Worm (Caenorhabditis elegans) whole organism, young adult: Measurements from ENCODE around the gene ZK6.6.

Experiments
- B0261.1 ChIP-seq: sonication (generic microtip); optimal IDR thresholded peaks from 2 replicates; lab custom pipeline; 2016; ENCODE audit warnings: mild to moderate bottlenecking, missing genetic modification characterization, moderate library complexity, missing compliant biosample characterization
- B0336.3 ChIP-seq: fragments of 200-800 bp; sonication (Bioruptor generic); IDR thresholded peaks from 2 replicates; pipeline ENCODE4 v1.3.6; 2022; ENCODE audit warnings: missing genetic modification characterization, missing compliant biosample characterization
- D2030.7 ChIP-seq: fragments of 200-800 bp; sonication (Bioruptor generic); IDR thresholded peaks from 2 replicates; pipeline ENCODE4 v1.3.6; 2022; ENCODE audit warnings: missing genetic modification reagents, missing genetic modification characterization, missing compliant biosample characterization
- F23B12.7 ChIP-seq: sonication (generic microtip); optimal IDR thresholded peaks from 2 replicates; lab custom pipeline; 2017; ENCODE audit warnings: missing genetic modification characterization, mild to moderate bottlenecking, missing compliant biosample characterization, antibody characterized with exemption, moderate library complexity; ENCODE audit not compliant: insufficient read depth
- F57C9.4 ChIP-seq: sonication (generic microtip); optimal IDR thresholded peaks from 2 replicates; lab custom pipeline; 2017; ENCODE audit warnings: mild to moderate bottlenecking, missing genetic modification characterization, missing compliant biosample characterization
- K11D2.4 ChIP-seq: fragments of 200-800 bp; sonication (Bioruptor generic); IDR thresholded peaks from 2 replicates; pipeline ENCODE4 v1.3.6; 2022; ENCODE audit warnings: missing genetic modification reagents, missing genetic modification characterization, missing compliant biosample characterization
- K12H6.12 ChIP-seq: fragments of 200-800 bp; sonication (Bioruptor generic); optimal IDR thresholded peaks from 2 replicates; lab custom pipeline; 2018; ENCODE audit warnings: mild to moderate bottlenecking, missing genetic modification characterization, missing compliant biosample characterization
- T07F8.4 ChIP-seq: sonication (generic microtip); optimal IDR thresholded peaks from 2 replicates; lab custom pipeline; 2016; ENCODE audit warnings: mild to moderate bottlenecking, missing genetic modification characterization, moderate library complexity, missing compliant biosample characterization
- T26A5.8 ChIP-seq: sonication (generic microtip); optimal IDR thresholded peaks from 2 replicates; lab custom pipeline; 2016; ENCODE audit warnings: missing genetic modification characterization, missing compliant biosample characterization
- Y53F4B.3 ChIP-seq: fragments of 200-800 bp; sonication (Bioruptor generic); IDR thresholded peaks from 2 replicates; pipeline ENCODE4 v1.3.6; 2022; ENCODE audit warnings: missing genetic modification reagents, missing genetic modification characterization, missing compliant biosample characterization
- Y56A3A.18 ChIP-seq: fragments of 200-800 bp; sonication (Bioruptor generic); IDR thresholded peaks from 2 replicates; pipeline ENCODE4 v1.3.6; 2022; ENCODE audit warnings: missing genetic modification reagents, missing genetic modification characterization, missing compliant biosample characterization
- aptf-2 ChIP-seq: fragments of 200-800 bp; sonication (Bioruptor generic); conservative IDR thresholded peaks from 2 replicates; pipeline ENCODE4 v1.3.6; 2022; ENCODE audit warnings: missing genetic modification reagents, missing genetic modification characterization, missing compliant biosample characterization
- athp-1 ChIP-seq: sonication (generic microtip); optimal IDR thresholded peaks from 2 replicates; lab custom pipeline; 2017; ENCODE audit warnings: mild to moderate bottlenecking, missing genetic modification characterization, missing compliant biosample characterization
- bed-2 ChIP-seq: fragments of 200-800 bp; sonication (Bioruptor generic); IDR thresholded peaks from 2 replicates; pipeline ENCODE4 v1.3.6; 2022; ENCODE audit warnings: missing genetic modification reagents, missing genetic modification characterization, missing compliant biosample characterization
- ceh-27 ChIP-seq: fragments of 200-800 bp; sonication (Bioruptor generic); optimal IDR thresholded peaks from 2 replicates; lab custom pipeline; 2018; ENCODE audit warnings: mild to moderate bottlenecking, missing genetic modification characterization, moderate library complexity, missing compliant biosample characterization
- ceh-91 ChIP-seq: fragments of 200-800 bp; sonication (Bioruptor generic); IDR thresholded peaks from 2 replicates; pipeline ENCODE4 v1.3.6; 2022; ENCODE audit warnings: missing genetic modification reagents, missing genetic modification characterization, missing compliant biosample characterization
- dox-1 ChIP-seq: fragments of 200-800 bp; sonication (Bioruptor generic); IDR thresholded peaks from 2 replicates; pipeline ENCODE4 v1.3.6; 2022; ENCODE audit warnings: missing genetic modification reagents, missing genetic modification characterization, missing compliant biosample characterization
- egl-18 ChIP-seq: fragments of 200-800 bp; sonication (Bioruptor generic); IDR thresholded peaks from 2 replicates; pipeline ENCODE4 v1.3.6; 2022; ENCODE audit warnings: missing genetic modification reagents, missing genetic modification characterization, missing compliant biosample characterization
- egl-44 ChIP-seq: fragments of 200-800 bp; sonication (Bioruptor generic); IDR thresholded peaks from 2 replicates; pipeline ENCODE4 v1.3.6; 2022; ENCODE audit warnings: missing genetic modification reagents, missing genetic modification characterization, missing compliant biosample characterization
- egrh-3 ChIP-seq: fragments of 200-800 bp; sonication (Bioruptor generic); IDR thresholded peaks from 2 replicates; pipeline ENCODE4 v1.3.6; 2022; ENCODE audit warnings: missing genetic modification reagents, missing genetic modification characterization, missing compliant biosample characterization
- ekl-4 ChIP-seq: fragments of 200-800 bp; sonication (Bioruptor generic); IDR thresholded peaks from 2 replicates; pipeline ENCODE4 v1.3.6; 2022; ENCODE audit warnings: missing genetic modification reagents, missing genetic modification characterization, missing compliant biosample characterization
- gei-17 ChIP-seq: fragments of 200-800 bp; sonication (Bioruptor generic); optimal IDR thresholded peaks from 2 replicates; lab custom pipeline; 2018; ENCODE audit warnings: mild to moderate bottlenecking, missing genetic modification characterization, missing compliant biosample characterization
- hlh-26 ChIP-seq: fragments of 200-800 bp; sonication (Bioruptor generic); conservative IDR thresholded peaks from 2 replicates; pipeline ENCODE4 v1.3.6; 2022; ENCODE audit warnings: missing genetic modification reagents, missing genetic modification characterization, missing compliant biosample characterization
- hmg-20 ChIP-seq: fragments of 200-800 bp; sonication (Bioruptor generic); IDR thresholded peaks from 2 replicates; pipeline ENCODE4 v1.3.6; 2022; ENCODE audit warnings: missing genetic modification reagents, missing genetic modification characterization, missing compliant biosample characterization
- hrde-1 ChIP-seq: sonication (generic microtip); optimal IDR thresholded peaks from 2 replicates; lab custom pipeline; 2016; ENCODE audit warnings: missing genetic modification characterization, mild to moderate bottlenecking, missing compliant biosample characterization, moderate library complexity, missing genotype, missing genetic modification reagents, borderline replicate concordance
- lir-1 ChIP-seq: fragments of 200-800 bp; sonication (Bioruptor generic); conservative IDR thresholded peaks from 2 replicates; pipeline ENCODE4 v1.3.6; 2022; ENCODE audit warnings: missing genetic modification reagents, missing genetic modification characterization, missing compliant biosample characterization
- madf-10 ChIP-seq: sonication (generic microtip); optimal IDR thresholded peaks from 2 replicates; lab custom pipeline; 2016; ENCODE audit warnings: mild to moderate bottlenecking, missing genetic modification characterization, missing compliant biosample characterization
- madf-3 ChIP-seq: fragments of 200-800 bp; sonication (Bioruptor generic); IDR thresholded peaks from 2 replicates; pipeline ENCODE4 v1.3.6; 2022; ENCODE audit warnings: missing genetic modification reagents, missing genetic modification characterization, missing compliant biosample characterization
- nfya-2 ChIP-seq: fragments of 200-800 bp; sonication (Bioruptor generic); IDR thresholded peaks from 2 replicates; pipeline ENCODE4 v1.3.6; 2022; ENCODE audit warnings: missing genetic modification reagents, missing genetic modification characterization, missing compliant biosample characterization
- nfyb-1 ChIP-seq: fragments of 200-800 bp; sonication (Bioruptor generic); IDR thresholded peaks from 2 replicates; pipeline ENCODE4 v1.3.6; 2022; ENCODE audit warnings: missing genetic modification reagents, missing genetic modification characterization, missing compliant biosample characterization
- nhr-120 ChIP-seq: fragments of 200-800 bp; sonication (Bioruptor generic); IDR thresholded peaks from 2 replicates; pipeline ENCODE4 v1.3.6; 2022; ENCODE audit warnings: missing genetic modification characterization, missing compliant biosample characterization
- nhr-80 ChIP-seq: sonication (generic microtip); optimal IDR thresholded peaks from 2 replicates; lab custom pipeline; 2016; ENCODE audit warnings: missing genetic modification characterization, missing compliant biosample characterization
- nhr-90 ChIP-seq: sonication (generic microtip); optimal IDR thresholded peaks from 2 replicates; lab custom pipeline; 2016; ENCODE audit warnings: missing genotype, mild to moderate bottlenecking, missing genetic modification characterization, missing compliant biosample characterization
- rcor-1 ChIP-seq: fragments of 200-800 bp; sonication (Bioruptor generic); IDR thresholded peaks from 2 replicates; pipeline ENCODE4 v1.3.6; 2022; ENCODE audit warnings: missing genetic modification reagents, missing genetic modification characterization, missing compliant biosample characterization
- repo-1 ChIP-seq: sonication (generic microtip); optimal IDR thresholded peaks from 2 replicates; lab custom pipeline; 2017; ENCODE audit warnings: mild to moderate bottlenecking, missing genetic modification characterization, missing compliant biosample characterization
- somi-1 ChIP-seq: fragments of 200-800 bp; sonication (Bioruptor generic); optimal IDR thresholded peaks from 2 replicates; lab custom pipeline; 2018; ENCODE audit warnings: mild to moderate bottlenecking, missing genetic modification characterization, missing compliant biosample characterization
- tlf-1 ChIP-seq: fragments of 200-800 bp; sonication (Bioruptor generic); optimal IDR thresholded peaks from 2 replicates; lab custom pipeline; 2018; ENCODE audit warnings: mild to moderate bottlenecking, missing genetic modification characterization, missing compliant biosample characterization
- unc-130 ChIP-seq: sonication (generic microtip); optimal IDR thresholded peaks from 2 replicates; lab custom pipeline; 2016; ENCODE audit warnings: missing genetic modification reagents, missing genetic modification characterization, missing compliant biosample characterization
- unc-62 ChIP-seq: fragments of 150-350 bp; optimal IDR thresholded peaks from 2 replicates; lab custom pipeline; 2014; ENCODE audit warnings: missing biosample characterization, missing genetic modification reagents, missing genetic modification characterization
- zfh-2 ChIP-seq: fragments of 200-800 bp; sonication (Bioruptor generic); conservative IDR thresholded peaks from 2 replicates; pipeline ENCODE4 v1.3.6; 2022; ENCODE audit warnings: missing genetic modification reagents, missing genetic modification characterization, missing compliant biosample characterization
- ztf-22 ChIP-seq: fragments of 200-800 bp; sonication (Bioruptor generic); optimal IDR thresholded peaks from 2 replicates; lab custom pipeline; 2018; ENCODE audit warnings: mild to moderate bottlenecking, missing genetic modification characterization, moderate library complexity, missing compliant biosample characterization
- ztf-25 ChIP-seq: fragments of 200-800 bp; sonication (Bioruptor generic); IDR thresholded peaks from 2 replicates; pipeline ENCODE4 v1.3.6; 2022; ENCODE audit warnings: missing genetic modification reagents, missing genetic modification characterization, missing compliant biosample characterization
- ztf-6 ChIP-seq: fragments of 200-800 bp; sonication (Bioruptor generic); IDR thresholded peaks from 2 replicates; pipeline ENCODE4 v1.3.6; 2022; ENCODE audit warnings: missing genetic modification reagents, missing genetic modification characterization, missing compliant biosample characterization

The ZK6.6 gene

DNA sequence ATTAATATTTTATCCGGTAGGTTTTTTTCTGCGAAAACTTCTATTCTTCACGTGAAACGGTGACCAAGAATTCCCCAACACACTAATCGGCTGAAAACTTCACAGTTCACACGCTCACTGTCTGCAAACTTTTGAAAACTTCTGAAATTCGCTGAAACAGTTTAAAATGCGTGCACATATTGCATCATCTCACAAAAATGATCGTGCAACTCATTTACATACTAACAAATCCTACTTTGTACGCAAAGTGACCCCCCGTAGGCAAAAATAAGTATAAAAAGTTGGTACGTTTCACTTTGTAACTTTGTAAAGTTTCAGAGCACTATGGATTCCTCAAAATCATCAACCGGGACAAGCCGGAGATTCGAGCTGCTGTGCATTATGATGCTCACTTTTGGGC lies at the start of gene ZK6.6:
TSS of gene ZK6.6 (plus strand) at position 301 of the 400 bp plus-strand sequence.
- TF ChIP-seq F23B12.7 (tag; lab: Kevin White, UChicago), result no peak
- no peak for TF ChIP-seq unc-62 (GFP tag; lab: Kevin White, UChicago)
- TF ChIP-seq hmg-20 (GFP tag; lab: Robert Waterston, UW), result no peak
- no peak for TF ChIP-seq nfya-2 (GFP tag; lab: Robert Waterston, UW)
- 0 out of 2 replicates have a peak, but pooled peaks have one; percentile 23 for TF ChIP-seq B0336.3 (GFP tag; lab: Robert Waterston, UW)
- TF ChIP-seq nfyb-1 (GFP tag; lab: Robert Waterston, UW), result no peak
- TF ChIP-seq madf-10, result no peak
- TF ChIP-seq aptf-2 (GFP tag; lab: Robert Waterston, UW), result no peak
- TF ChIP-seq repo-1 (tag; lab: Kevin White, UChicago), result peak; percentile 13
- TF ChIP-seq ztf-22 (GFP tag; lab: Kevin White, UChicago), result no peak
- TF ChIP-seq, all 124 proteins: peak for 2

DNA sequence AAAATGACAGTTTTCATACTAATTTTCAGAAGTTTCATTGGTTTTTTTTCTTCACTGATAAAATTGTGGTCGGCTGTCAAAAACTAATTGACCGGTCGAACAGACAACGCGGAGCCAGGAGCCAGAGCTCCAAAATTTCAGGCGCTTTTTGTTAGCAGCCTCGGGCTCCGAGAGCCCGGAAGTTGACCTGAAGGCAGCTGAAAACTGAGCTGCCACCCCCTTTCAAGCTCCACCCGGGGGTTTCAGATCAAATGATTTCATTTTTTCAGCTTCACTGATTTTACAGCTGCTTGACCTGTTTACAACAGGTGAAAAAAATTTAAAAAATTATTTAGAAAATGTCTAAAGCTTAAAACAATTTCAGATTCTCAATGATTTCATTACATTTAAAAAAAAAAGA lies 46.2 kb upstream of the ZK6.6 start:
- TF ChIP-seq athp-1 (tag; lab: Kevin White, UChicago), result no peak
- no peak for TF ChIP-seq somi-1 (GFP tag; lab: Kevin White, UChicago)
- TF ChIP-seq hlh-26, result no peak
- TF ChIP-seq zfh-2, result peak; percentile 64
- TF ChIP-seq ztf-6 (GFP tag; lab: Robert Waterston, UW), result no peak
- peak; percentile 25 for TF ChIP-seq nhr-80 (tag; lab: Kevin White, UChicago)
- peak; percentile 31; the same call in 1 of the 2 replicates for TF ChIP-seq egrh-3

DNA sequence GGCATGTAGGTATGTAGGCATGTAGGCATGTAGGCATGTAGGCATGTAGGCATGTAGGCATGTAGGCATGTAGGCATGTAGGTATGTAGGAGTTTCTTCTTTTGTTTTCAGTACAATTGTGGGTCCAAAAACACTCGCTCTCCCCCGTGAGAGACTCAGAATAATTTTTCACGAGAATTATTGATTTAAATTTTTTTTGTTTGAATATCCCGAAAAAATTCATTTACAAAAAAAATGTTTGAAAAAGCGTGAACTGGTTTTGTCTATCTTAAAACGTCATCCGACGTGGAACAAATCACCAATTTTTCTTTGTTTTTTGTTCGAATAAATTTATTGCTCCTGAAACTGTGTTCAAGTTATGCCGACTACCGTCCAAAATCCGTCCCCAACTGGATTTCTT lies 45.4 kb upstream of the ZK6.6 start, which contains the start of gene wago-10:
TSS of gene wago-10 (plus strand) at position 301 of the 400 bp plus-strand sequence.
- 0 out of 2 replicates have a peak, but pooled peaks have one; percentile 31 for TF ChIP-seq egl-18
- TF ChIP-seq madf-3, result no peak
- no peak for TF ChIP-seq lir-1 (GFP tag; lab: Robert Waterston, UW)

DNA sequence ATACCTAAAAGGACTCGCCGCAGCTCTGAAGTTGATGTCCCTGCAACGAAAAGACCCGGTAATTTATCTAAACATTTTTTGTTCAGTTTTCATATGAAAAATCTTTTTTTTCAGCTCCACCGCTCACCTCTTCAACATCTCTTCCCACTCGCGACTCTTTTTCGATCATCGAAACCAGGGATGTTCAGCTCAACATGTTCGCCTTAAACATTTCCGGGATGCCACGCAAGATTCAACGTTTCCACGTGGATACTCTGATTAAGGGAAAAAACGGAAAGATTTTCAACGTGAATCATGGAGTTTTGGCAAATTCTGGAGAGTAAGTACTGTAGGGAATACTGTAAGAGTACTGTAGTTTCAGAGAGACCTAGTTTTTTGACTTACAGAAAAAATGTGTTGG lies 45.0 kb upstream of the ZK6.6 start:
- TF ChIP-seq ceh-27 (GFP tag; lab: Kevin White, UChicago), result no peak
- no peak for TF ChIP-seq dox-1 (GFP tag; lab: Robert Waterston, UW)
- no peak for TF ChIP-seq egrh-3
- TF ChIP-seq nhr-120 (GFP tag; lab: Robert Waterston, UW), result no peak
- TF ChIP-seq athp-1 (tag; lab: Kevin White, UChicago), result no peak
- TF ChIP-seq bed-2 (GFP tag; lab: Robert Waterston, UW), result no peak
- no peak for TF ChIP-seq ztf-6 (GFP tag; lab: Robert Waterston, UW)
- no peak for TF ChIP-seq T26A5.8
- TF ChIP-seq gei-17 (GFP tag; lab: Kevin White, UChicago), result no peak
- no peak for TF ChIP-seq madf-10
- TF ChIP-seq K12H6.12 (tag; lab: Kevin White, UChicago), result no peak
- no peak for TF ChIP-seq repo-1 (tag; lab: Kevin White, UChicago)
- TF ChIP-seq F57C9.4 (tag; lab: Kevin White, UChicago), result no peak
- TF ChIP-seq T07F8.4 (tag; lab: Kevin White, UChicago), result no peak
- no peak for TF ChIP-seq Y56A3A.18 (GFP tag; lab: Robert Waterston, UW)
- no peak for TF ChIP-seq egl-44 (GFP tag; lab: Robert Waterston, UW)
- TF ChIP-seq rcor-1, result no peak
- no peak for TF ChIP-seq K11D2.4 (GFP tag; lab: Robert Waterston, UW)

DNA sequence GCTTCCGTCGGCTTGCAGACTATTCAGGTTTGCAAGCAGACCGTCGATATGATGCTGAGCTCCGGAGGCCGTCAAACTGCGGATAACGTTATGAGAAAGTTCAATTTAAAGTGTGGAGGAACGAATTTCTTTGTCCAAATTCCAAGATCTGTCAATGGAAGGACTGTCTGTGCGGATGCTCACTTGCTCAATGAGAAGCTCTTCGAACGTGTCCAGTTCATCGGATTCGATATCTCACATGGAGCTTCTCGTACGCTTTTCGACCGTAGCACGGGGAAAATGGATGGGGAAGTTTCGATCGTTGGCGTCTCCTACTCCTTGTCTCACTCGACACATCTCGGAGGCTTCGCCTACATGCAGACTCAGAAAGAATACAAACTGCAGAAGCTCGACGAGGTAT lies 42.5 kb upstream of the ZK6.6 start:
- no peak for TF ChIP-seq tlf-1 (GFP tag; lab: Kevin White, UChicago)
- no peak for TF ChIP-seq B0261.1 (tag; lab: Kevin White, UChicago)
- no peak for TF ChIP-seq K12H6.12 (tag; lab: Kevin White, UChicago)
- no peak for TF ChIP-seq ceh-91 (GFP tag; lab: Robert Waterston, UW)
- TF ChIP-seq unc-130 (GFP tag; lab: Kevin White, UChicago), result no peak
- no peak for TF ChIP-seq Y53F4B.3
- no peak for TF ChIP-seq D2030.7 (GFP tag; lab: Robert Waterston, UW)
- no peak for TF ChIP-seq nfya-2 (GFP tag; lab: Robert Waterston, UW)
- no peak for TF ChIP-seq ztf-6 (GFP tag; lab: Robert Waterston, UW)
- no peak for TF ChIP-seq egl-44 (GFP tag; lab: Robert Waterston, UW)
- TF ChIP-seq ztf-25 (GFP tag; lab: Robert Waterston, UW), result no peak
- TF ChIP-seq ekl-4 (GFP tag; lab: Robert Waterston, UW), result no peak
- no peak for TF ChIP-seq nhr-90 (tag; lab: Kevin White, UChicago)
- TF ChIP-seq hrde-1, result no peak
